Worm (Caenorhabditis elegans) whole organism, late embryonic: ENCODE measurements around the gene fkh-7.

ENCODE experiments used
- hlh-15 ChIP-seq: sonication (generic microtip); optimal IDR thresholded peaks from 2 replicates; lab custom pipeline; 2016; ENCODE audit warnings: missing genetic modification characterization, missing compliant biosample characterization
- hlh-8 ChIP-seq: sonication (generic microtip); optimal IDR thresholded peaks from 2 replicates; lab custom pipeline; 2016; ENCODE audit warnings: missing genotype, missing genetic modification characterization, missing compliant biosample characterization
- pqm-1 ChIP-seq: sonication (generic microtip); optimal IDR thresholded peaks from 2 replicates; lab custom pipeline; 2016; ENCODE audit warnings: missing genetic modification characterization, missing compliant biosample characterization
- unc-86 ChIP-seq: sonication (generic microtip); optimal IDR thresholded peaks from 2 replicates; lab custom pipeline; 2016; ENCODE audit warnings: missing genetic modification characterization, missing compliant biosample characterization

DNA sequence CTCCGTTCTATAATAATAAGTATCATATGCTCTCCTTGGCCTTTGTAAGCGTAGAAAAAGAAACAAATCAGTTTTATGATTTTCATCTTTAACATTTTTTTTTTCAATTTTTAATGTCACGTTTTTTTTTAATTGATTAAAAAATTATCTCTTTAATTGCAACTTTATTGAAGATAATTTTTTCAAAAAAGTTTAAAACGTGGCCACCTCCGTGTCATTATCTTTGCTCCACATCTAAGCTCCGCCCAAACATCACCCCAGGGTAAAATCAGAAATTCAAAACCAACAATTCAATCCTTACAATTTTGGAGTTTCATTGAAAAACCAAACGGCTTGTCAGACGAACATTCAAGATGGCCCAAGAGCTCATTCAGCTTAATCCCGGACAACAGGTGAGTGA lies 47.1 kb downstream of the fkh-7 start, which contains the start of gene ttbk-8.2:
- no peak for TF ChIP-seq hlh-8 (tag; lab: Kevin White, UChicago)
- TF ChIP-seq pqm-1 (tag; lab: Kevin White, UChicago) = no peak
- no peak for TF ChIP-seq unc-86 (tag; lab: Kevin White, UChicago)
- TF ChIP-seq hlh-15 (tag; lab: Kevin White, UChicago) = no peak
